Worm (Caenorhabditis elegans) whole organism, L2 larva: Measurements from ENCODE around the gene erp-44.3.

ENCODE experiments used
- fos-1 ChIP-seq: fragments of 150-350 bp; optimal IDR thresholded peaks from 2 replicates; lab custom pipeline; 2014; ENCODE audit warnings: missing biosample characterization, missing genetic modification characterization
- nhr-77 ChIP-seq: fragments of 150-350 bp; optimal IDR thresholded peaks from 2 replicates; lab custom pipeline; 2014; ENCODE audit warnings: missing biosample characterization, missing genetic modification characterization
- unc-55 ChIP-seq: fragments of 150-350 bp; sonication (generic microtip); optimal IDR thresholded peaks from 3 replicates; lab custom pipeline; 2014; ENCODE audit warnings: missing biosample characterization, missing genetic modification reagents, missing genetic modification characterization

- TF ChIP-seq nhr-77 (tag; lab: Kevin White, UChicago) (no peak), unc-55 (GFP tag; lab: Kevin White, UChicago) (no peak), fos-1 (tag; lab: Kevin White, UChicago) (no peak)
Observed at ce11 chrIV:8113161-8113560, 9.3 kb upstream of the erp-44.3 start, which contains the start of gene Y42H9AR.1.
